Fruit fly (Drosophila melanogaster) whole organism, wandering third instar larva: ENCODE data around the gene CG42779.

Source experiments
- CG9705 ChIP-seq: fragments of 200-800 bp; sonication (Bioruptor generic); optimal IDR thresholded peaks from 2 replicates; lab custom pipeline; 2018; ENCODE audit warnings: missing biosample characterization, mild to moderate bottlenecking, missing genetic modification characterization
- Dif ChIP-seq: fragments of 200-275, 200-300 bp; sonication (Bioruptor generic); optimal IDR thresholded peaks from 2 replicates; lab custom pipeline; 2018; ENCODE audit warnings: missing biosample characterization, missing genetic modification characterization; ENCODE audit not compliant: partially characterized antibody
- N ChIP-seq: fragments of >200 bp; optimal IDR thresholded peaks from 2 replicates; lab custom pipeline; 2018; ENCODE audit warnings: missing biosample characterization, missing external identifiers, missing genetic modification characterization
- OdsH ChIP-seq: fragments of 200-800 bp; sonication (Bioruptor generic); optimal IDR thresholded peaks from 2 replicates; lab custom pipeline; 2016; ENCODE audit warnings: missing biosample characterization, mild to moderate bottlenecking, missing genetic modification characterization
- Rel ChIP-seq, 2 experiments: fragments of 200-800 bp; sonication (Bioruptor generic) in 1 of 2; optimal IDR thresholded peaks; 2 replicates in 1 of 2; 3 replicates in 1 of 2; lab custom pipeline; 2016 to 2019; ENCODE audit warnings: mild to moderate bottlenecking in 2 of 2, missing biosample characterization in 2 of 2, missing genetic modification characterization in 2 of 2, moderate library complexity in 1 of 2
- br ChIP-seq: fragments of 200-800 bp; sonication (Bioruptor generic); optimal IDR thresholded peaks from 2 replicates; lab custom pipeline; 2016; ENCODE audit warnings: missing biosample characterization, missing genetic modification characterization
- dsf ChIP-seq: sonication (Bioruptor generic); optimal IDR thresholded peaks from 2 replicates; lab custom pipeline; 2016; ENCODE audit warnings: missing biosample characterization, missing genetic modification characterization, borderline replicate concordance
- lola ChIP-seq: fragments of >200 bp; optimal IDR thresholded peaks from 2 replicates; lab custom pipeline; 2017; ENCODE audit warnings: missing biosample characterization, missing genetic modification characterization
- sv ChIP-seq: fragments of 200-800 bp; sonication (Bioruptor generic); optimal IDR thresholded peaks from 3 replicates; lab custom pipeline; 2016; ENCODE audit warnings: missing biosample characterization, missing genetic modification characterization

- TF ChIP-seq Rel (GFP tag; optimal IDR thresholded peaks at IDR 0.05; lab: Kevin White, UChicago) (no peak), Rel (tag; optimal IDR thresholded peaks at IDR 0.05; lab: Kevin White, UChicago) (no peak), dsf (GFP tag; lab: Kevin White, UChicago) (no peak), lola (GFP tag; lab: Kevin White, UChicago) (no peak), br (GFP tag; lab: Kevin White, UChicago) (no peak), OdsH (no peak), sv (GFP tag; lab: Kevin White, UChicago) (no peak), Dif (GFP tag; lab: Kevin White, UChicago) (no peak), CG9705 (GFP tag; lab: Kevin White, UChicago) (no peak), N (GFP tag; lab: Kevin White, UChicago) (no peak)
Measured at dm6 chr3R:17133897-17134296, 12.5 kb downstream of the CG42779 start, which contains the start of gene CG31267.
